Fruit fly (Drosophila melanogaster): Measurements from ENCODE around the gene Doc1.

Doc1 gene

dm6 chr3L:9072731-9073385 lies 31.7 kb downstream of the Doc1 start, which contains the start of the genes CG4911 and CG4942 (continued):
- TF ChIP-seq eg (GFP tag; IDR thresholded peaks at IDR 0.05): peak; percentile 81
- TF ChIP-seq acj6 (GFP tag; optimal IDR thresholded peaks at IDR 0.05): peak; percentile 72
- TF ChIP-seq dsx (GFP tag; optimal IDR thresholded peaks at IDR 0.05; ENCODE audit: poor library complexity, severe bottlenecking): no peak
- peak; percentile 60 for TF ChIP-seq lz (GFP tag; optimal IDR thresholded peaks at IDR 0.05)
- peak; percentile 72 for TF ChIP-seq cyc (GFP tag; optimal IDR thresholded peaks at IDR 0.05)
- peak; percentile 74 for TF ChIP-seq pdm3 (GFP tag; optimal IDR thresholded peaks at IDR 0.05)
- TF ChIP-seq Hr39 (GFP tag; optimal IDR thresholded peaks at IDR 0.05): peak; percentile 87
- TF ChIP-seq CG6163 (GFP tag; IDR thresholded peaks at IDR 0.05): peak; percentile 55; the same call in 1 of the 3 replicates
- TF ChIP-seq CG9139 (GFP tag; optimal IDR thresholded peaks at IDR 0.05): no peak
- peak; percentile 57 for TF ChIP-seq Gug (GFP tag; IDR thresholded peaks at IDR 0.05)
- peak; percentile 41 for TF ChIP-seq Eip75B (GFP tag; optimal IDR thresholded peaks at IDR 0.05)
- peak; percentile 40 for TF ChIP-seq Ets96B (tag; optimal IDR thresholded peaks at IDR 0.05)
- peak; percentile 76 for TF ChIP-seq CG32006 (GFP tag; optimal IDR thresholded peaks at IDR 0.05)
- no peak for TF ChIP-seq CG7368 (GFP tag; optimal IDR thresholded peaks at IDR 0.05)
- peak; percentile 51 for TF ChIP-seq Eip78C (GFP tag)
- peak; percentile 39 for TF ChIP-seq CG8632 (GFP tag; optimal IDR thresholded peaks at IDR 0.05)
- TF ChIP-seq Hr38 (GFP tag; optimal IDR thresholded peaks at IDR 0.05): no peak
- peak; percentile 83 for TF ChIP-seq CG31627 (GFP tag; optimal IDR thresholded peaks at IDR 0.05)
- no peak for TF ChIP-seq CG10669 (GFP tag; optimal IDR thresholded peaks at IDR 0.05)
- peak; percentile 62 for TF ChIP-seq CG10631 (GFP tag; optimal IDR thresholded peaks at IDR 0.05)
- peak in 1 of 2 experiments; percentile 65 for TF ChIP-seq salr (GFP tag; optimal IDR thresholded peaks at IDR 0.05)
- TF ChIP-seq CG11294 (GFP tag; IDR thresholded peaks at IDR 0.05): peak; percentile 28; the same call in 1 of the 2 replicates
- TF ChIP-seq Blimp-1 (GFP tag; optimal IDR thresholded peaks at IDR 0.05): peak; percentile 18
- TF ChIP-seq CG3919 (GFP tag; optimal IDR thresholded peaks at IDR 0.05): peak; percentile 53
- TF ChIP-seq Eip93F (GFP tag; optimal IDR thresholded peaks at IDR 0.05): no peak
- peak; percentile 37 for TF ChIP-seq CG4318 (GFP tag; optimal IDR thresholded peaks at IDR 0.05)
- peak; percentile 68 for TF ChIP-seq Met (GFP tag; optimal IDR thresholded peaks at IDR 0.05)
- peak; percentile 48 for TF ChIP-seq topi (GFP tag; optimal IDR thresholded peaks at IDR 0.05)
- TF ChIP-seq ss (GFP tag; optimal IDR thresholded peaks at IDR 0.05): no peak
- peak; percentile 64 for TF ChIP-seq esn (GFP tag; optimal IDR thresholded peaks at IDR 0.05)
- peak; percentile 46 for TF ChIP-seq CG6792 (GFP tag; optimal IDR thresholded peaks at IDR 0.05)
- peak; percentile 35 for TF ChIP-seq Ets21C (GFP tag; optimal IDR thresholded peaks at IDR 0.05)
- TF ChIP-seq OdsH (GFP tag; optimal IDR thresholded peaks at IDR 0.05): peak; percentile 67
- TF ChIP-seq CG6808 (GFP tag; optimal IDR thresholded peaks at IDR 0.05): no peak
- TF ChIP-seq CG16779 (tag; optimal IDR thresholded peaks at IDR 0.05): no peak
- TF ChIP-seq CG11762 (GFP tag; optimal IDR thresholded peaks at IDR 0.05; ENCODE audit: insufficient read depth): peak; percentile 47
- peak; percentile 70 for TF ChIP-seq Sox15 (GFP tag; optimal IDR thresholded peaks at IDR 0.05)
- TF ChIP-seq CG8119 (GFP tag; IDR thresholded peaks at IDR 0.05): no peak
- no peak for TF ChIP-seq CG6276 (GFP tag; optimal IDR thresholded peaks at IDR 0.05)
- no peak for TF ChIP-seq Smox (GFP tag; optimal IDR thresholded peaks at IDR 0.05)

- TF ChIP-seq Ets96B (tag; optimal IDR thresholded peaks at IDR 0.05) (no peak), Smox (GFP tag; optimal IDR thresholded peaks at IDR 0.05) (no peak), achi (GFP tag; optimal IDR thresholded peaks at IDR 0.05) (no peak), dac (GFP tag; optimal IDR thresholded peaks at IDR 0.05) (no peak), Blimp-1 (GFP tag; optimal IDR thresholded peaks at IDR 0.05) (no peak), esn (GFP tag; optimal IDR thresholded peaks at IDR 0.05) (no peak), svp (GFP tag) (peak; percentile 81), fkh (GFP tag; optimal IDR thresholded peaks at IDR 0.05) (peak; percentile 6)
These were observed 33.1 kb downstream of the Doc1 start, which contains the start of gene teq for dm6 chr3L:9074285-9074684. Gene teq, plus strand, starts transcription at chr3L:9074643.

Measured in whole organism, prepupa.